Worm (Caenorhabditis elegans): ENCODE data around the gene alkb-8.
A peak's percentile ranks its signal among the peaks of the same experiment; 100 is the strongest.

DNA sequence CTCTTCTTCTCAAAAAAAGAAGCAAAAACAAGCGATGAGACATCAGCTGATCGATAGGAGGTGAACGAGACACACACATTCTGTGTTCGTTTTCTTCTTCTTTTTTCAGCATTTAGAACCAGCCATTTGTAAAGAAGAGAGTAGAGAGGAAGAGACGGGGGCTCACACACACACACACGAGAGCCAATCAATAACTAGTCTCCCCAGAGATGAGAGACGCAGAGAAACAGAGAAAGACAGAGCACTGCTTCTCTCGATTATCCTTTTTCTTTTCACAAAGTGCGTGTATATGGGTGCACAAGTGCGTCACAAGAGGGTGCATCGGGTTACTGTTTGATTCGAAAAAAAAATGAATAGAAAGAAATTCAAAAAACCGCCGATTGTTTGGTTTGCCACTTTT lies 31.8 kb upstream of the alkb-8 start:
- TF ChIP-seq hmg-4 (GFP tag; optimal IDR thresholded peaks at IDR 0.05) (peak; percentile 29), ama-1 (optimal IDR thresholded peaks at IDR 0.05) (no peak), hmbx-1 (tag; optimal IDR thresholded peaks at IDR 0.05) (no peak), tbx-37 (GFP tag; conservative IDR thresholded peaks at IDR 0.05) (no peak), flt-1 (GFP tag; IDR thresholded peaks at IDR 0.05) (0 out of 2 replicates have a peak, but pooled peaks have one; percentile 12), pes-1 (GFP tag; IDR thresholded peaks at IDR 0.05) (no peak), hnd-1 (tag; optimal IDR thresholded peaks at IDR 0.05) (no peak), ceh-36 (tag; optimal IDR thresholded peaks at IDR 0.05) (no peak), ets-7 (tag; optimal IDR thresholded peaks at IDR 0.05) (no peak), F13C5.2 (tag; optimal IDR thresholded peaks at IDR 0.05) (no peak), aly-1 (tag; optimal IDR thresholded peaks at IDR 0.05) (no peak), tbx-11 (GFP tag; IDR thresholded peaks at IDR 0.05) (no peak), tra-4 (tag; optimal IDR thresholded peaks at IDR 0.05) (no peak)
